Worm (Caenorhabditis elegans) whole organism, mixed stage, embryonic: ENCODE measurements around the gene F53F4.17.

Source experiments
- M03D4.4 ChIP-seq: sonication (generic microtip); optimal IDR thresholded peaks from 2 replicates; lab custom pipeline; 2017; ENCODE audit warnings: mild to moderate bottlenecking, missing genetic modification characterization, missing compliant biosample characterization
- bed-3 ChIP-seq: fragments of 200-800 bp; sonication (Bioruptor generic); optimal IDR thresholded peaks from 3 replicates; lab custom pipeline; 2018; ENCODE audit warnings: mild to moderate bottlenecking, missing genetic modification characterization, moderate library complexity, missing compliant biosample characterization
- blmp-1 ChIP-seq: fragments of 150-350 bp; optimal IDR thresholded peaks from 2 replicates; lab custom pipeline; 2014; ENCODE audit warnings: missing biosample characterization, missing genetic modification characterization
- ceh-39 ChIP-seq: fragments of 150-350 bp; optimal IDR thresholded peaks from 2 replicates; lab custom pipeline; 2014; ENCODE audit warnings: missing biosample characterization, missing genetic modification characterization
- ceh-43 ChIP-seq: fragments of 200-800 bp; sonication (Bioruptor generic); optimal IDR thresholded peaks from 2 replicates; lab custom pipeline; 2018; ENCODE audit warnings: mild to moderate bottlenecking, missing genetic modification characterization, moderate library complexity, missing compliant biosample characterization
- ceh-83 ChIP-seq: fragments of 200-800 bp; sonication (Bioruptor generic); optimal IDR thresholded peaks from 2 replicates; lab custom pipeline; 2018; ENCODE audit warnings: mild to moderate bottlenecking, missing genetic modification characterization, missing compliant biosample characterization
- ces-1 ChIP-seq: fragments of 150-350 bp; optimal IDR thresholded peaks from 2 replicates; lab custom pipeline; 2014; ENCODE audit warnings: missing biosample characterization, missing genetic modification reagents, missing genetic modification characterization
- cnd-1 ChIP-seq: fragments of 200-800 bp; sonication (Bioruptor generic); optimal IDR thresholded peaks from 2 replicates; lab custom pipeline; 2018; ENCODE audit warnings: mild to moderate bottlenecking, missing genetic modification characterization, missing compliant biosample characterization
- drap-1 ChIP-seq: fragments of 200-800 bp; sonication (Bioruptor generic); optimal IDR thresholded peaks from 3 replicates; lab custom pipeline; 2018; ENCODE audit warnings: mild to moderate bottlenecking, missing genetic modification characterization, missing compliant biosample characterization
- elt-3 ChIP-seq: fragments of 150-350 bp; optimal IDR thresholded peaks from 2 replicates; lab custom pipeline; 2014; ENCODE audit warnings: missing biosample characterization, missing genetic modification characterization
- flh-1 ChIP-seq: fragments of 200-800 bp; sonication (Bioruptor generic); optimal IDR thresholded peaks from 2 replicates; lab custom pipeline; 2018; ENCODE audit warnings: mild to moderate bottlenecking, missing genetic modification characterization, moderate library complexity, missing compliant biosample characterization
- hlh-1 ChIP-seq: fragments of 150-350 bp; optimal IDR thresholded peaks from 2 replicates; lab custom pipeline; 2014; ENCODE audit warnings: missing biosample characterization, missing genetic modification reagents, missing genetic modification characterization
- lin-13 ChIP-seq: fragments of 150-350 bp; optimal IDR thresholded peaks from 2 replicates; lab custom pipeline; 2014; ENCODE audit warnings: missing biosample characterization, missing genetic modification characterization
- lin-32 ChIP-seq: fragments of 200-800 bp; sonication (Bioruptor generic); optimal IDR thresholded peaks from 2 replicates; lab custom pipeline; 2018; ENCODE audit warnings: mild to moderate bottlenecking, missing genetic modification characterization, missing compliant biosample characterization
- lsy-2 ChIP-seq: fragments of 150-350 bp; optimal IDR thresholded peaks from 2 replicates; lab custom pipeline; 2014; ENCODE audit warnings: missing biosample characterization, missing genetic modification characterization
- mab-5 ChIP-seq: fragments of 150-350 bp; optimal IDR thresholded peaks from 2 replicates; lab custom pipeline; 2014; ENCODE audit warnings: missing biosample characterization, missing genetic modification characterization
- mep-1 ChIP-seq: fragments of 150-350 bp; optimal IDR thresholded peaks from 2 replicates; lab custom pipeline; 2017; ENCODE audit warnings: missing biosample characterization, missing genetic modification reagents, missing genetic modification characterization, inconsistent platforms
- mls-2 ChIP-seq: sonication (generic microtip); optimal IDR thresholded peaks from 2 replicates; lab custom pipeline; 2016; ENCODE audit warnings: mild to moderate bottlenecking, missing genetic modification characterization, moderate library complexity, missing compliant biosample characterization
- nhr-12 ChIP-seq: fragments of 150-350 bp; optimal IDR thresholded peaks from 2 replicates; lab custom pipeline; 2014; ENCODE audit warnings: missing biosample characterization, missing genetic modification characterization
- nhr-2 ChIP-seq: fragments of 150-350 bp; optimal IDR thresholded peaks from 2 replicates; lab custom pipeline; 2014; ENCODE audit warnings: missing biosample characterization, missing genetic modification characterization
- nhr-237 ChIP-seq: fragments of 150-350 bp; optimal IDR thresholded peaks from 2 replicates; lab custom pipeline; 2014; ENCODE audit warnings: missing biosample characterization, missing genetic modification characterization
- nhr-28 ChIP-seq: fragments of 150-350 bp; optimal IDR thresholded peaks from 2 replicates; lab custom pipeline; 2014; ENCODE audit warnings: missing biosample characterization, missing genetic modification characterization
- pha-4 ChIP-seq: fragments of 150-350 bp; optimal IDR thresholded peaks from 2 replicates; lab custom pipeline; 2018; ENCODE audit warnings: missing biosample characterization, missing genetic modification reagents, missing genetic modification characterization
- sem-2 ChIP-seq: fragments of 200-800 bp; sonication (Bioruptor generic); optimal IDR thresholded peaks from 2 replicates; lab custom pipeline; 2018; ENCODE audit warnings: mild to moderate bottlenecking, missing genetic modification characterization, missing compliant biosample characterization
- snpc-4 ChIP-seq: fragments of 150-350 bp; optimal IDR thresholded peaks from 2 replicates; lab custom pipeline; 2014; ENCODE audit warnings: missing biosample characterization, missing genetic modification characterization
- sptf-1 ChIP-seq: sonication (generic microtip); optimal IDR thresholded peaks from 2 replicates; lab custom pipeline; 2017; ENCODE audit warnings: mild to moderate bottlenecking, missing genetic modification characterization, moderate library complexity, missing compliant biosample characterization
- unc-120 ChIP-seq: sonication (generic microtip); optimal IDR thresholded peaks from 2 replicates; lab custom pipeline; 2017; ENCODE audit warnings: missing genetic modification characterization, missing compliant biosample characterization; ENCODE audit not compliant: poor library complexity, severe bottlenecking
- unc-39 ChIP-seq: fragments of 150-350 bp; optimal IDR thresholded peaks from 2 replicates; lab custom pipeline; 2014; ENCODE audit warnings: missing biosample characterization, missing genetic modification characterization
- unc-62 ChIP-seq: fragments of 150-350 bp; optimal IDR thresholded peaks from 2 replicates; lab custom pipeline; 2014; ENCODE audit warnings: missing biosample characterization, missing genetic modification reagents, missing genetic modification characterization
- ztf-11 ChIP-seq: fragments of 150-350 bp; optimal IDR thresholded peaks from 2 replicates; lab custom pipeline; 2014; ENCODE audit warnings: missing biosample characterization, missing genetic modification characterization

Gene F53F4.17

DNA sequence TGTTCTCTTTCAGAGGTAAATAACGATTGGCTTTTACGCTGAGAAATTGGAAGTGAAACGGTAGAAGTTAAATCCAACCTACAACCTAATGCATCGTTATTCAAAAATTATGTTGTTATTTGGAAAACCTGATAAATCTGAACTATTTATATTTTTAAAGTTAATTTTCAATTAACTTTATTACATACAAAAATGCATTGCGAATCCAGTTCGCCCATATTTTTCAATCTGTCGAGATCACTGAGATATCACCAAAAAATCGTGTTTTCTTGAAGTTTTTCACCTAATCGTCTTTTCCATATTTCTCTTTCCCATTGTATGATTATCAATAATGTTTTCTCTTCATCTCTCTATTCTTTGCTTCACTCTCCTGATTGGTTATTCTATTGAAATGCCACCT, 32.7 kb downstream of the F53F4.17 start, which contains the start of gene F53F4.15:
F53F4.15 (plus strand) TSS at position 301 of the 400 bp plus-strand sequence.
- TF ChIP-seq ces-1 (GFP tag; lab: Kevin White, UChicago) = no peak
- TF ChIP-seq elt-3 (tag; lab: Kevin White, UChicago) = no peak
- TF ChIP-seq mab-5 (tag; lab: Kevin White, UChicago) = no peak
- TF ChIP-seq lin-13 (tag; lab: Kevin White, UChicago) = no peak
- no peak for TF ChIP-seq ztf-11 (tag; lab: Kevin White, UChicago)
- TF ChIP-seq mep-1 (tag; lab: Kevin White, UChicago) = no peak
- TF ChIP-seq sptf-1 (tag; lab: Kevin White, UChicago) = no peak
- TF ChIP-seq lsy-2 (tag; lab: Kevin White, UChicago) = no peak
- TF ChIP-seq unc-39 = no peak
- no peak for TF ChIP-seq snpc-4 (tag; lab: Kevin White, UChicago)
- TF ChIP-seq nhr-12 (tag; lab: Kevin White, UChicago) = no peak
- TF ChIP-seq pha-4 = no peak
- TF ChIP-seq ceh-83 (GFP tag; lab: Kevin White, UChicago) = no peak
- TF ChIP-seq nhr-2 = no peak
- TF ChIP-seq unc-120 = no peak
- TF ChIP-seq ceh-43 = no peak

DNA sequence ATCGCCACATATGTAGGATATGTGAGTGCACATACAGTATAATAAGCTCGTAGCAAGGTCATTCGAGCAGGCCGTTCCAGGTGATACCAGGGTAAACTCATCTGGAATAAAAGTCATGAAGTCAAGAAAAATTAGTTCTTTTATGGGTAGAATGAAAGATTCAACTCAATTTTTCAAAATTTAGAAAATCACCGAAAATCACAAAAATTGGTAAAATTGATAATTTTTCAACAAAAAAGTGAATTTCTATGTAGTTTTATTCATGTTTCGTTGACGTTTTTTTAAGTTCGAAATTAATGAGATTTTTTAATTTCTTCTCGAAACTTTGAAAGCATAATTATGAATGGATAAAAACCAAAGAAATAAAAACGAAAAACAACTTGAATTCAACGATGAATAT, 33.7 kb downstream of the F53F4.17 start, which contains the start of gene F53F4.16:
F53F4.16 (minus strand) TSS at position 101 of the 400 bp plus-strand sequence.
- TF ChIP-seq sem-2 (GFP tag; lab: Kevin White, UChicago) = no peak
- TF ChIP-seq mep-1 (tag; lab: Kevin White, UChicago) = no peak
- no peak for TF ChIP-seq flh-1 (GFP tag; lab: Kevin White, UChicago)
- TF ChIP-seq bed-3 (GFP tag; lab: Kevin White, UChicago) = no peak
- no peak for TF ChIP-seq lsy-2 (tag; lab: Kevin White, UChicago)
- TF ChIP-seq M03D4.4 = no peak
- no peak for TF ChIP-seq nhr-237
- TF ChIP-seq blmp-1 (tag; lab: Kevin White, UChicago) = no peak
- no peak for TF ChIP-seq unc-39
- no peak for TF ChIP-seq drap-1 (GFP tag; lab: Kevin White, UChicago)
- TF ChIP-seq lin-32 = no peak

DNA sequence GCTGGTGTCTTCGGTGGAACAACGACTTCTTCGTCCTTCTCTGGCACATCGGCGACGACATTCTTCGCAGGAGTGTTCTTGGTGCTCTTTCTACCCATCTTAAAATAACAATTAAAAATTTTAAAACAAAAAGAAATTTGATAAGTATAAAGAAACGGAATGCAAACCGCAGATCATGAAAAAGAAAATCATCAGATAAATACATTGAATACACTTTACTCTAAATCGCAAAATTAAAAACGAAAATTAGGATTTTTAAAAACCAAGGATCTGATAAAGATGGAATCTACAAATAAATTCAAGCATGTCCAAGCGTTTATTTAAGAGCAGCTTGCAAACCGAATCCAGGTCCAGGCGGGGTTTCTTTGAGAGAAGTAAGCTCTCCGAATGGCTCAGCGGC, 36.4 kb downstream of the F53F4.17 start, which contains the start of gene F53F4.11:
F53F4.11 (minus strand) TSS at position 101 of the 400 bp plus-strand sequence.
- TF ChIP-seq elt-3 (tag; lab: Kevin White, UChicago) (no peak), nhr-12 (tag; lab: Kevin White, UChicago) (no peak), hlh-1 (tag; lab: Kevin White, UChicago) (no peak), lsy-2 (tag; lab: Kevin White, UChicago) (no peak), ceh-39 (tag; lab: Kevin White, UChicago) (no peak), sem-2 (GFP tag; lab: Kevin White, UChicago) (no peak), lin-32 (no peak), snpc-4 (tag; lab: Kevin White, UChicago) (no peak), nhr-28 (tag; lab: Kevin White, UChicago) (no peak), ztf-11 (tag; lab: Kevin White, UChicago) (no peak), ceh-43 (no peak), unc-62 (GFP tag; lab: Kevin White, UChicago) (no peak)

DNA sequence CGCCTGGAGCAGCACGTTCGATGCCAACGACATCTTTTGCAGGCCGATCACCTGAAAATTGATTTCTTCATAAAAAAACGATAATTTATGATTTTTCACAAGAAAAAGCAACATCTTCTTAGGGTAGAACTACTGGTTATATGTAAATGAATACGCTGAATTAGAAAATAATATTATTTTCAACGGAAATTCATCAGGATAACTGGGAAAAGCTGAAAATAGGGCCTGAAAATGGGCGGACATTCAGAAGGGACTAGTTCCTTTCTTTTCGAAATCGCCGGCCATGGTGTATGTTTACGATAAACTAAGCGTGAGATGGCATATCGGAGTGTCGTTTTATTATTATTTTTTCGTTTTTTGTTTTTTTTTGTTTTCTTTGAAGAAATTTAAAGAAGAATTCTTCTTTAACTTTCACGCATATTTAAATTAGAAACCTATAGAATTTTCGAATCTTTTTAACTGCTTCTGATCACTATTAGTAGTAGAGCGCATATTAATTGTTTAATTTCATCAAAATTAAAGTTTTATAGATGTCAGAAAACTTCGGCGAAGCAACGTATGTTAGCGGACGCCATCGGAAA, 37.6 kb downstream of the F53F4.17 start, which contains the start of the genes nduv-2 and F53F4.12:
nduv-2 (minus strand) TSS at position 51 of the 581 bp plus-strand sequence.
F53F4.12 (plus strand) TSS at position 531 of the 581 bp plus-strand sequence.
- TF ChIP-seq drap-1 (GFP tag; lab: Kevin White, UChicago) = no peak
- TF ChIP-seq snpc-4 (tag; lab: Kevin White, UChicago) = no peak
- TF ChIP-seq nhr-237 = no peak
- TF ChIP-seq hlh-1 (tag; lab: Kevin White, UChicago) = no peak
- no peak for TF ChIP-seq ztf-11 (tag; lab: Kevin White, UChicago)
- TF ChIP-seq unc-39 = no peak
- no peak for TF ChIP-seq nhr-28 (tag; lab: Kevin White, UChicago)
- TF ChIP-seq cnd-1 (tag; lab: Kevin White, UChicago) = no peak
- TF ChIP-seq unc-62 (GFP tag; lab: Kevin White, UChicago) = no peak
- no peak for TF ChIP-seq blmp-1 (tag; lab: Kevin White, UChicago)
- TF ChIP-seq ceh-39 (tag; lab: Kevin White, UChicago) = no peak
- no peak for TF ChIP-seq elt-3 (tag; lab: Kevin White, UChicago)
- TF ChIP-seq mab-5 (tag; lab: Kevin White, UChicago) = no peak
- no peak for TF ChIP-seq mls-2
- no peak for TF ChIP-seq lin-32
- TF ChIP-seq lsy-2 (tag; lab: Kevin White, UChicago) = no peak
